Worm (Caenorhabditis elegans) whole organism, L1 larva: ENCODE results near the gene R09H10.6.

Experiments used
- ceh-90 ChIP-seq: sonication (generic microtip); optimal IDR thresholded peaks from 2 replicates; lab custom pipeline; 2016; ENCODE audit warnings: missing genetic modification characterization, missing compliant biosample characterization
- snu-23 ChIP-seq: sonication (generic microtip); optimal IDR thresholded peaks from 2 replicates; lab custom pipeline; 2016; ENCODE audit warnings: missing genetic modification characterization, missing compliant biosample characterization

DNA sequence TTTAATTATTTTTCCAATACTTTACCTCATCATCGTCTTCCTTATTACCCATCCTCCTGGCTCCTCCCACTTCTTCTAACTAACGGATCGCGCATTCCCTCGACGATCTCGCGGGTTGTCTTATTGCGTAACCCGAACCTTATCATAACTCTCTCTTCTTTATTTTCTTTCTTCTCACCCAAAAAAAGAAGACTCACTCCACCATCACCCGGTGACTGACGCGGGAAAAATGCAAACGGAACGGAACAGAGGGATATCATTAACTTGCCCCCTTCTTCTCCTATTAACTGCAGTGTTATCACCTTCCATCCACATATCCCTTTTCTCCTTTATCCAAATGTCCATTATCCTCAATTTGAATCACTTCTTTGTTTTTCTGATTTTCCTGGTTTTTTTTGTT lies 38.3 kb upstream of the R09H10.6 start:
- TF ChIP-seq snu-23 (GFP tag; lab: Kevin White, UChicago) (no peak), ceh-90 (tag; lab: Kevin White, UChicago) (no peak)
